Worm (Caenorhabditis elegans) whole organism, L3 larva: ENCODE results near the gene Y51H4A.24.
"Not testable (repeated sequence)": the region's sequence is repeated elsewhere in the genome, so short reads cannot be mapped to it uniquely, and the experiment has no call there.

Experiments
- R02D3.7 ChIP-seq: fragments of 150-350 bp; optimal IDR thresholded peaks from 2 replicates; lab custom pipeline; 2014; ENCODE audit warnings: missing biosample characterization, missing genetic modification characterization
- ZK546.5 ChIP-seq: sonication (generic microtip); optimal IDR thresholded peaks from 2 replicates; lab custom pipeline; 2017; ENCODE audit warnings: missing biosample characterization, missing genetic modification characterization
- aly-2 ChIP-seq: fragments of 150-350 bp; optimal IDR thresholded peaks from 2 replicates; lab custom pipeline; 2014; ENCODE audit warnings: missing biosample characterization, missing genetic modification characterization
- ama-1 ChIP-seq: fragments of 150-350 bp; optimal IDR thresholded peaks from 2 replicates; lab custom pipeline; 2018
- ceh-16 ChIP-seq: sonication (generic microtip); optimal IDR thresholded peaks from 2 replicates; lab custom pipeline; 2017; ENCODE audit warnings: missing biosample characterization, missing genetic modification characterization
- ceh-28 ChIP-seq: fragments of 150-350 bp; optimal IDR thresholded peaks from 2 replicates; lab custom pipeline; 2014; ENCODE audit warnings: missing biosample characterization, missing genetic modification reagents, missing genetic modification characterization
- egl-27 ChIP-seq: sonication (generic microtip); optimal IDR thresholded peaks from 4 replicates; lab custom pipeline; 2017; ENCODE audit warnings: missing biosample characterization, missing genetic modification reagents, missing genetic modification characterization
- egl-5 ChIP-seq: fragments of 150-350 bp; optimal IDR thresholded peaks from 2 replicates; lab custom pipeline; 2017; ENCODE audit warnings: missing biosample characterization, missing genetic modification reagents, missing genetic modification characterization, inconsistent platforms
- elt-1 ChIP-seq: fragments of 150-350 bp; optimal IDR thresholded peaks from 2 replicates; lab custom pipeline; 2014; ENCODE audit warnings: missing biosample characterization, missing genetic modification characterization
- elt-2 ChIP-seq: sonication (generic microtip); optimal IDR thresholded peaks from 2 replicates; lab custom pipeline; 2016; ENCODE audit warnings: missing genetic modification reagents, mild to moderate bottlenecking, missing genetic modification characterization, missing compliant biosample characterization
- elt-3 ChIP-seq, 3 experiments: fragments of 150-350 bp in 1 of 3; sonication (generic microtip) in 2 of 3; optimal IDR thresholded peaks; 2 replicates in 2 of 3; 4 replicates in 1 of 3; lab custom pipeline; 2014 to 2017; ENCODE audit warnings: missing biosample characterization in 3 of 3, missing genetic modification characterization in 3 of 3
- eor-1 ChIP-seq, 2 experiments: fragments of 150-350 bp; optimal IDR thresholded peaks; 2 replicates each; lab custom pipeline; 2014 to 2018; ENCODE audit warnings: missing biosample characterization in 2 of 2, missing genetic modification characterization in 2 of 2
- fkh-10 ChIP-seq: sonication (generic microtip); optimal IDR thresholded peaks from 2 replicates; lab custom pipeline; 2017; ENCODE audit warnings: missing biosample characterization, missing genetic modification reagents, missing genetic modification characterization
- fos-1 ChIP-seq: fragments of 150-350 bp; optimal IDR thresholded peaks from 2 replicates; lab custom pipeline; 2014; ENCODE audit warnings: missing biosample characterization, missing genetic modification characterization
- hmg-11 ChIP-seq: sonication (generic microtip); optimal IDR thresholded peaks from 2 replicates; lab custom pipeline; 2016; ENCODE audit warnings: missing genetic modification characterization, missing compliant biosample characterization
- lin-39 ChIP-seq: fragments of 150-350 bp; optimal IDR thresholded peaks from 2 replicates; lab custom pipeline; 2018; ENCODE audit warnings: missing biosample characterization, missing genetic modification reagents, missing genetic modification characterization
- lsy-12 ChIP-seq: sonication (generic microtip); optimal IDR thresholded peaks from 2 replicates; lab custom pipeline; 2016; ENCODE audit warnings: mild to moderate bottlenecking, missing genetic modification characterization, missing compliant biosample characterization
- mdl-1 ChIP-seq: fragments of 150-350 bp; optimal IDR thresholded peaks from 2 replicates; lab custom pipeline; 2014; ENCODE audit warnings: missing biosample characterization, missing genetic modification characterization
- mml-1 ChIP-seq: fragments of 150-350 bp; sonication (generic microtip); optimal IDR thresholded peaks from 3 replicates; lab custom pipeline; 2014; ENCODE audit warnings: missing biosample characterization, missing genetic modification characterization
- nfya-1 ChIP-seq: sonication (generic microtip); optimal IDR thresholded peaks from 2 replicates; lab custom pipeline; 2017; ENCODE audit warnings: missing genetic modification characterization, mild to moderate bottlenecking, missing compliant biosample characterization, antibody characterized with exemption, moderate library complexity; ENCODE audit not compliant: insufficient read depth
- nhr-11 ChIP-seq: fragments of 150-350 bp; optimal IDR thresholded peaks from 2 replicates; lab custom pipeline; 2014; ENCODE audit warnings: missing biosample characterization, missing genetic modification characterization
- nhr-12 ChIP-seq: fragments of 150-350 bp; optimal IDR thresholded peaks from 2 replicates; lab custom pipeline; 2014; ENCODE audit warnings: missing biosample characterization, missing genetic modification characterization
- nhr-23 ChIP-seq: fragments of 150-350 bp; optimal IDR thresholded peaks from 2 replicates; lab custom pipeline; 2014; ENCODE audit warnings: missing biosample characterization, missing genetic modification reagents, missing genetic modification characterization
- nhr-237 ChIP-seq: fragments of 150-350 bp; optimal IDR thresholded peaks from 2 replicates; lab custom pipeline; 2014; ENCODE audit warnings: missing biosample characterization, missing genetic modification characterization
- nhr-43 ChIP-seq: sonication (generic microtip); optimal IDR thresholded peaks from 2 replicates; lab custom pipeline; 2016; ENCODE audit warnings: mild to moderate bottlenecking, missing genetic modification characterization, missing compliant biosample characterization; ENCODE audit not compliant: poor library complexity, severe bottlenecking
- nhr-67 ChIP-seq: fragments of 150-350 bp; optimal IDR thresholded peaks from 2 replicates; lab custom pipeline; 2014; ENCODE audit warnings: missing biosample characterization, missing genetic modification characterization
- nhr-76 ChIP-seq: fragments of 150-350 bp; sonication (generic microtip); optimal IDR thresholded peaks from 5 replicates; lab custom pipeline; 2014; ENCODE audit warnings: missing biosample characterization, missing genetic modification characterization
- nhr-77 ChIP-seq: fragments of 150-350 bp; optimal IDR thresholded peaks from 2 replicates; lab custom pipeline; 2014; ENCODE audit warnings: missing biosample characterization, missing genetic modification characterization
- pha-4 ChIP-seq: fragments of 150-350 bp; optimal IDR thresholded peaks from 2 replicates; lab custom pipeline; 2014; ENCODE audit warnings: missing biosample characterization, missing genetic modification reagents, missing genetic modification characterization
- pqm-1 ChIP-seq: fragments of 150-350 bp; optimal IDR thresholded peaks from 2 replicates; lab custom pipeline; 2017; ENCODE audit warnings: missing biosample characterization, missing genetic modification characterization, inconsistent platforms
- sea-2 ChIP-seq: fragments of 150-350 bp; sonication (generic microtip); optimal IDR thresholded peaks from 4 replicates; lab custom pipeline; 2014; ENCODE audit warnings: missing biosample characterization, missing genetic modification reagents, missing genetic modification characterization
- skn-1 ChIP-seq: fragments of 150-350 bp; optimal IDR thresholded peaks from 2 replicates; lab custom pipeline; 2014; ENCODE audit warnings: missing biosample characterization, missing genetic modification characterization
- snpc-4 ChIP-seq: fragments of 150-350 bp; optimal IDR thresholded peaks from 2 replicates; lab custom pipeline; 2014; ENCODE audit warnings: missing biosample characterization, missing genetic modification characterization
- tbx-2 ChIP-seq: sonication (generic microtip); optimal IDR thresholded peaks from 2 replicates; lab custom pipeline; 2016; ENCODE audit warnings: mild to moderate bottlenecking, missing genetic modification characterization, missing compliant biosample characterization
- unc-62 ChIP-seq: fragments of 150-350 bp; sonication (generic microtip); optimal IDR thresholded peaks from 4 replicates; lab custom pipeline; 2014; ENCODE audit warnings: missing biosample characterization, missing genetic modification reagents, missing genetic modification characterization
- zag-1 ChIP-seq: fragments of 150-350 bp; optimal IDR thresholded peaks from 2 replicates; lab custom pipeline; 2014; ENCODE audit warnings: missing biosample characterization, missing genetic modification characterization
- ztf-11 ChIP-seq: fragments of 150-350 bp; optimal IDR thresholded peaks from 2 replicates; lab custom pipeline; 2014; ENCODE audit warnings: missing biosample characterization, missing genetic modification characterization
- ztf-4 ChIP-seq: fragments of 150-350 bp; optimal IDR thresholded peaks from 2 replicates; lab custom pipeline; 2014; ENCODE audit warnings: missing biosample characterization, missing genetic modification characterization

Gene Y51H4A.24

ce11 chrIV:16775925-16776324 lies 35.3 kb upstream of the Y51H4A.24 start:
- TF ChIP-seq R02D3.7 (tag; lab: Kevin White, UChicago) (no peak), aly-2 (tag; lab: Kevin White, UChicago) (no peak), elt-3 (tag; optimal IDR thresholded peaks at IDR 0.05; lab: Kevin White, UChicago) (no peak), nhr-76 (tag; lab: Kevin White, UChicago) (no peak), egl-5 (tag; lab: Kevin White, UChicago) (no peak), ceh-28 (tag; lab: Kevin White, UChicago) (no peak), snpc-4 (tag; lab: Kevin White, UChicago) (peak; percentile 39), ztf-4 (tag; lab: Kevin White, UChicago) (no peak), fkh-10 (GFP tag; lab: Kevin White, UChicago) (no peak), skn-1 (tag; lab: Kevin White, UChicago) (no peak), ztf-11 (tag; lab: Kevin White, UChicago) (no peak), tbx-2 (peak; percentile 7), pqm-1 (tag; lab: Kevin White, UChicago) (no peak), nhr-43 (peak; percentile 13), hmg-11 (peak; percentile 82), elt-1 (tag; lab: Kevin White, UChicago) (no peak), lin-39 (tag; lab: Kevin White, UChicago) (peak; percentile 3), elt-2 (tag; lab: Kevin White, UChicago) (peak; percentile 30), nhr-23 (tag; lab: Kevin White, UChicago) (no peak)
- TF ChIP-seq, all 47 proteins: peak for 6

ce11 chrIV:16775455-16775854 lies 34.8 kb upstream of the Y51H4A.24 start, which contains the start of gene Y43D4A.5:
TSS of gene Y43D4A.5 (plus strand) at chrIV:16775755.
- TF ChIP-seq ZK546.5 (tag; lab: Kevin White, UChicago) (no peak), fos-1 (tag; lab: Kevin White, UChicago) (no peak), nhr-23 (tag; lab: Kevin White, UChicago) (no peak), nhr-12 (tag; lab: Kevin White, UChicago) (no peak), skn-1 (tag; lab: Kevin White, UChicago) (no peak), zag-1 (tag; lab: Kevin White, UChicago) (no peak), nhr-67 (no peak), mml-1 (tag; lab: Kevin White, UChicago) (no peak), lsy-12 (tag; lab: Kevin White, UChicago) (no peak), nhr-237 (tag; lab: Kevin White, UChicago) (no peak), unc-62 (no peak), nfya-1 (no peak), ceh-16 (tag; lab: Kevin White, UChicago) (no peak), nhr-11 (no peak), eor-1 (tag; optimal IDR thresholded peaks at IDR 0.05; lab: Kevin White, UChicago) (no peak)

ce11 chrIV:16775029-16775428 lies 34.4 kb upstream of the Y51H4A.24 start:
- TF ChIP-seq elt-2 (tag; lab: Kevin White, UChicago), result peak; percentile 76
- peak; percentile 18 for TF ChIP-seq nhr-43
- peak; percentile 21 for TF ChIP-seq hmg-11
- no peak for TF ChIP-seq fos-1 (tag; lab: Kevin White, UChicago)
- no peak for TF ChIP-seq nhr-23 (tag; lab: Kevin White, UChicago)
- TF ChIP-seq pqm-1 (tag; lab: Kevin White, UChicago), result peak; percentile 26
- TF ChIP-seq snpc-4 (tag; lab: Kevin White, UChicago), result peak; percentile 9
- peak; percentile 19 for TF ChIP-seq pha-4 (tag; lab: Kevin White, UChicago)

- not testable (repeated sequence) for TF ChIP-seq tbx-2; elt-3 (tag; optimal IDR thresholded peaks at IDR 0.05; lab: Kevin White, UChicago); elt-1 (tag; lab: Kevin White, UChicago)
Observed at ce11 chrIV:16755771-16756170, 15.1 kb upstream of the Y51H4A.24 start, which contains the start of gene Y43D4A.2. TSS of gene Y43D4A.2 (minus strand) at chrIV:16755871.

- TF ChIP-seq nhr-11 (no peak), lin-39 (tag; lab: Kevin White, UChicago) (no peak), unc-62 (no peak), ama-1 (lab: Kevin White, UChicago) (no peak), aly-2 (tag; lab: Kevin White, UChicago) (no peak), nhr-67 (no peak), ztf-11 (tag; lab: Kevin White, UChicago) (no peak), hmg-11 (no peak), mdl-1 (no peak), elt-3 (tag; optimal IDR thresholded peaks at IDR 0.05; lab: Kevin White, UChicago) (no peak), ceh-16 (tag; lab: Kevin White, UChicago) (no peak), nhr-12 (tag; lab: Kevin White, UChicago) (no peak), ceh-28 (tag; lab: Kevin White, UChicago) (no peak), nhr-77 (tag; lab: Kevin White, UChicago) (no peak), egl-27 (tag; lab: Kevin White, UChicago) (no peak), fkh-10 (GFP tag; lab: Kevin White, UChicago) (no peak), sea-2 (GFP tag; lab: Kevin White, UChicago) (no peak)
Observed at ce11 chrIV:16751087-16751486, 10.4 kb upstream of the Y51H4A.24 start.
